Fruit fly (Drosophila melanogaster) whole organism, embryonic: ENCODE measurements around the gene Sec23.

ENCODE experiments used
- Ada2b ChIP-seq: fragments of 200-800 bp; sonication (Bioruptor generic); IDR thresholded peaks from 2 replicates; pipeline ENCODE4 v1.3.6; 2022; ENCODE audit warnings: missing biosample characterization, missing genetic modification characterization
- BEAF-32 ChIP-seq: fragments of 200-800 bp; sonication (Bioruptor generic); optimal IDR thresholded peaks from 3 replicates; lab custom pipeline; 2017; ENCODE audit warnings: missing biosample characterization, missing genetic modification characterization, mild to moderate bottlenecking, moderate library complexity, missing genetic modification reagents
- CG10147 ChIP-seq: fragments of 200-800 bp; sonication (Bioruptor generic); optimal IDR thresholded peaks from 2 replicates; lab custom pipeline; 2019; ENCODE audit warnings: missing biosample characterization, mild to moderate bottlenecking, missing genetic modification characterization, moderate library complexity
- CG10321 ChIP-seq: fragments of 200-800 bp; sonication (Bioruptor generic); IDR thresholded peaks from 2 replicates; pipeline ENCODE4 v1.3.6; 2022; ENCODE audit warnings: missing biosample characterization, missing genetic modification characterization
- CG11085 ChIP-seq: fragments of 200-800 bp; sonication (Bioruptor generic); IDR thresholded peaks from 2 replicates; pipeline ENCODE4 v1.3.6; 2022; ENCODE audit warnings: missing biosample characterization, missing genetic modification characterization
- CG11560 ChIP-seq: fragments of 200-800 bp; sonication (Bioruptor generic); IDR thresholded peaks from 3 replicates; pipeline ENCODE4 v1.3.6; 2022; ENCODE audit warnings: missing biosample characterization, missing genetic modification characterization
- CG13123 ChIP-seq: fragments of 200-800 bp; sonication (Bioruptor generic); optimal IDR thresholded peaks from 2 replicates; lab custom pipeline; 2016; ENCODE audit warnings: missing biosample characterization, missing genetic modification characterization
- CG13775 ChIP-seq: fragments of 200-800 bp; sonication (Bioruptor generic); optimal IDR thresholded peaks from 3 replicates; lab custom pipeline; 2017; ENCODE audit warnings: missing biosample characterization, mild to moderate bottlenecking, missing genetic modification characterization
- CG14860 ChIP-seq: fragments of 200-800 bp; sonication (Bioruptor generic); IDR thresholded peaks from 3 replicates; pipeline ENCODE4 v1.3.6; 2022; ENCODE audit warnings: missing biosample characterization, missing genetic modification characterization; ENCODE audit not compliant: partially characterized antibody
- CG17328 ChIP-seq: fragments of 200-800 bp; sonication (Bioruptor generic); IDR thresholded peaks from 2 replicates; pipeline ENCODE4 v1.3.6; 2022; ENCODE audit warnings: missing biosample characterization, missing genetic modification characterization
- CG17612 ChIP-seq: fragments of 200-800 bp; sonication (Bioruptor generic); IDR thresholded peaks from 2 replicates; pipeline ENCODE4 v1.3.6; 2022; ENCODE audit warnings: missing biosample characterization, missing genetic modification characterization
- CG2120 ChIP-seq: fragments of 200-800 bp; sonication (Bioruptor generic); optimal IDR thresholded peaks from 3 replicates; lab custom pipeline; 2016; ENCODE audit warnings: missing biosample characterization, missing genetic modification characterization
- CG3726 ChIP-seq: fragments of 200-800 bp; sonication (Bioruptor generic); IDR thresholded peaks from 3 replicates; pipeline ENCODE4, ENCODE4 v1.3.6; 2022; ENCODE audit warnings: missing biosample characterization, missing genetic modification characterization
- CG3838 ChIP-seq: fragments of 200-800 bp; sonication (Bioruptor generic); optimal IDR thresholded peaks from 3 replicates; lab custom pipeline; 2016; ENCODE audit warnings: missing biosample characterization, missing genetic modification characterization
- CG6689 ChIP-seq: fragments of 200-800 bp; sonication (Bioruptor generic); IDR thresholded peaks from 2 replicates; pipeline ENCODE4 v1.3.6; 2022; ENCODE audit warnings: missing biosample characterization, missing genetic modification characterization
- CG7556 ChIP-seq: fragments of 200-800 bp; sonication (Bioruptor generic); optimal IDR thresholded peaks from 2 replicates; lab custom pipeline; 2017; ENCODE audit warnings: missing biosample characterization, mild to moderate bottlenecking, missing genetic modification characterization
- CG9215 ChIP-seq: fragments of 200-800 bp; sonication (Bioruptor generic); IDR thresholded peaks from 2 replicates; pipeline ENCODE4 v1.3.6; 2022; ENCODE audit warnings: missing biosample characterization, missing genetic modification characterization
- CG9797 ChIP-seq: fragments of 200-800 bp; sonication (Bioruptor generic); optimal IDR thresholded peaks from 3 replicates; lab custom pipeline; 2018; ENCODE audit warnings: missing biosample characterization, mild to moderate bottlenecking, missing genetic modification characterization
- D ChIP-seq, 2 experiments: fragments of 200-800 bp in 1 of 2; fragments of >200 bp in 1 of 2; sonication (Bioruptor generic) in 1 of 2; optimal IDR thresholded peaks; 2 replicates in 1 of 2; 3 replicates in 1 of 2; lab custom pipeline; 2017; ENCODE audit warnings: mild to moderate bottlenecking in 1 of 2, missing biosample characterization in 1 of 2, missing genetic modification characterization in 1 of 2, missing genetic modification reagents in 1 of 2
- Drgx ChIP-seq: fragments of 200-800 bp; sonication (Bioruptor generic); IDR thresholded peaks from 2 replicates; pipeline ENCODE4 v1.3.6; 2022; ENCODE audit warnings: missing biosample characterization, missing genetic modification characterization
- Eip74EF ChIP-seq, 2 experiments: fragments of 200-800 bp in 1 of 2; fragments of >200 bp in 1 of 2; sonication (Bioruptor generic) in 1 of 2; optimal IDR thresholded peaks; 2 replicates each; lab custom pipeline; 2017 to 2019; ENCODE audit warnings: missing biosample characterization in 2 of 2, missing genetic modification characterization in 2 of 2, mild to moderate bottlenecking in 1 of 2, moderate library complexity in 1 of 2
- Elba2 ChIP-seq: fragments of 200-800 bp; sonication (Bioruptor generic); optimal IDR thresholded peaks from 3 replicates; lab custom pipeline; 2016; ENCODE audit warnings: missing biosample characterization, missing genetic modification characterization
- Ets65A ChIP-seq: fragments of 200-800 bp; sonication (Bioruptor generic); peaks from one replicate; lab custom pipeline; 2016; ENCODE audit warnings: missing biosample characterization, missing genetic modification characterization
- Fer2 ChIP-seq: fragments of 200-800 bp; sonication (Bioruptor generic); optimal IDR thresholded peaks from 2 replicates; lab custom pipeline; 2018; ENCODE audit warnings: missing biosample characterization, mild to moderate bottlenecking, missing genetic modification characterization, moderate library complexity
- GATAe ChIP-seq: fragments of 200-800 bp; sonication (Bioruptor generic); conservative IDR thresholded peaks from 2 replicates; pipeline ENCODE4 v1.3.6; 2022; ENCODE audit warnings: missing biosample characterization, missing genetic modification characterization
- Gug ChIP-seq: fragments of 200-800 bp; sonication (Bioruptor generic); IDR thresholded peaks from 4 replicates; pipeline ENCODE4 v1.3.6; 2022; ENCODE audit warnings: missing biosample characterization, missing genetic modification characterization
- HLH3B ChIP-seq: fragments of 200-800 bp; sonication (Bioruptor generic); IDR thresholded peaks from 2 replicates; pipeline ENCODE4 v1.3.6; 2022; ENCODE audit warnings: missing biosample characterization, missing genetic modification characterization
- HLH4C ChIP-seq: fragments of 200-800 bp; sonication (Bioruptor generic); IDR thresholded peaks from 3 replicates; pipeline ENCODE4 v1.3.6; 2022; ENCODE audit warnings: missing biosample characterization, missing genetic modification characterization; ENCODE audit not compliant: partially characterized antibody
- Myb ChIP-seq: fragments of 200-800 bp; sonication (Bioruptor generic); optimal IDR thresholded peaks from 2 replicates; lab custom pipeline; 2016; ENCODE audit warnings: missing biosample characterization, missing genetic modification characterization
- Xbp1 ChIP-seq: fragments of 200-800 bp; sonication (Bioruptor generic); optimal IDR thresholded peaks from 3 replicates; lab custom pipeline; 2016; ENCODE audit warnings: missing biosample characterization, mild to moderate bottlenecking, missing genetic modification characterization
- ase ChIP-seq: fragments of 200-800 bp; sonication (Bioruptor generic); IDR thresholded peaks from 3 replicates; pipeline ENCODE4 v1.3.6; 2022; ENCODE audit warnings: missing biosample characterization, missing genetic modification characterization
- croc ChIP-seq: fragments of 200-800 bp; sonication (Bioruptor generic); conservative IDR thresholded peaks from 3 replicates; pipeline ENCODE4 v1.3.6; 2022; ENCODE audit warnings: missing biosample characterization, missing genetic modification characterization
- crp ChIP-seq, 2 experiments: fragments of 200-800 bp; sonication (Bioruptor generic); optimal IDR thresholded peaks; 2 replicates in 1 of 2; 3 replicates in 1 of 2; lab custom pipeline; 2017; ENCODE audit warnings: missing biosample characterization in 2 of 2, missing genetic modification characterization in 2 of 2, mild to moderate bottlenecking in 1 of 2, moderate library complexity in 1 of 2
- disco-r ChIP-seq: fragments of 200-800 bp; sonication (Bioruptor generic); optimal IDR thresholded peaks from 2 replicates; lab custom pipeline; 2016; ENCODE audit warnings: missing biosample characterization, missing genetic modification characterization
- fd102C ChIP-seq: fragments of 200-800 bp; sonication (Bioruptor generic); optimal IDR thresholded peaks from 2 replicates; lab custom pipeline; 2018; ENCODE audit warnings: missing biosample characterization, mild to moderate bottlenecking, missing genetic modification characterization, moderate library complexity
- fru ChIP-seq: fragments of >200 bp; optimal IDR thresholded peaks from 2 replicates; lab custom pipeline; 2017
- fu2 ChIP-seq: fragments of 200-800 bp; sonication (Bioruptor generic); optimal IDR thresholded peaks from 2 replicates; lab custom pipeline; 2016; ENCODE audit warnings: missing biosample characterization, missing genetic modification characterization
- hb ChIP-seq: fragments of 200-800 bp; sonication (Bioruptor generic); IDR thresholded peaks from 3 replicates; pipeline ENCODE4 v1.3.6; 2022; ENCODE audit warnings: missing biosample characterization, missing genetic modification characterization; ENCODE audit not compliant: partially characterized antibody
- ken ChIP-seq: fragments of 200-800 bp; sonication (Bioruptor generic); IDR thresholded peaks from 3 replicates; pipeline ENCODE4 v1.3.6; 2022; ENCODE audit warnings: missing biosample characterization, missing genetic modification characterization
- knrl ChIP-seq: fragments of 200-800 bp; sonication (Bioruptor generic); IDR thresholded peaks from 3 replicates; pipeline ENCODE4 v1.3.6; 2022; ENCODE audit warnings: missing biosample characterization, missing genetic modification characterization; ENCODE audit not compliant: partially characterized antibody
- lilli ChIP-seq: fragments of 200-800 bp; sonication (Bioruptor generic); optimal IDR thresholded peaks from 3 replicates; lab custom pipeline; 2016; ENCODE audit warnings: missing biosample characterization, missing genetic modification characterization
- pan ChIP-seq, 4 experiments: fragments of >200 bp in 3 of 4; fragments of 200-800 bp in 1 of 4; sonication (Bioruptor generic) in 1 of 4; optimal IDR thresholded peaks in 3 of 4; IDR thresholded peaks in 1 of 4; 2 replicates each; pipeline versions ENCODE4 v1.3.6 to Lab custom; 2017 to 2022; ENCODE audit warnings: missing biosample characterization in 2 of 4, missing genetic modification characterization in 2 of 4, mixed read lengths in 1 of 4
- phol ChIP-seq: fragments of 200-800 bp; sonication (Bioruptor generic); optimal IDR thresholded peaks from 3 replicates; lab custom pipeline; 2018; ENCODE audit warnings: missing biosample characterization, mild to moderate bottlenecking, missing genetic modification characterization, moderate library complexity
- sd ChIP-seq: fragments of 200-800 bp; sonication (Bioruptor generic); optimal IDR thresholded peaks from 3 replicates; lab custom pipeline; 2018; ENCODE audit warnings: missing biosample characterization, mild to moderate bottlenecking, missing genetic modification characterization, moderate library complexity
- sisA ChIP-seq: fragments of 200-800 bp; sonication (Bioruptor generic); IDR thresholded peaks from 2 replicates; pipeline ENCODE4 v1.3.6; 2022; ENCODE audit warnings: missing biosample characterization, missing genetic modification characterization
- ssp ChIP-seq: fragments of 200-800 bp; sonication (Bioruptor generic); IDR thresholded peaks from 2 replicates; pipeline ENCODE4 v1.3.6; 2022; ENCODE audit warnings: missing biosample characterization, missing genetic modification characterization
- tgo ChIP-seq: fragments of 200-800 bp; sonication (Bioruptor generic); IDR thresholded peaks from 3 replicates; pipeline ENCODE4 v1.3.6; 2022; ENCODE audit warnings: missing biosample characterization, missing genetic modification characterization
- vnd ChIP-seq: fragments of 200-800 bp; sonication (Bioruptor generic); IDR thresholded peaks from 3 replicates; pipeline ENCODE4 v1.3.6; 2022; ENCODE audit warnings: missing biosample characterization, missing genetic modification characterization; ENCODE audit not compliant: partially characterized antibody

Gene Sec23

dm6 chr3R:5685269-5686048 is 36.6 kb downstream of the Sec23 start, which contains the start of the genes Rab23 and plx (continued):
- TF ChIP-seq CG7556 = peak; percentile 1
- 0 out of 3 replicates have a peak, but pooled peaks have one; percentile 16 for TF ChIP-seq hb
- TF ChIP-seq CG17328 (GFP tag; lab: Robert Waterston, UW) = 0 out of 2 replicates have a peak, but pooled peaks have one; percentile 5
- TF ChIP-seq D (optimal IDR thresholded peaks at IDR 0.05; lab: Kevin White, UChicago) = no peak
- TF ChIP-seq D (GFP tag; optimal IDR thresholded peaks at IDR 0.05; lab: Kevin White, UChicago) = no peak
- no peak for TF ChIP-seq CG6689 (GFP tag; lab: Robert Waterston, UW)
- 0 out of 3 replicates have a peak, but pooled peaks have one; percentile 24 for TF ChIP-seq ken (GFP tag; lab: Robert Waterston, UW)
- TF ChIP-seq knrl = no peak
- TF ChIP-seq CG13775 (GFP tag; lab: Kevin White, UChicago) = no peak
- no peak for TF ChIP-seq fru
- no peak for TF ChIP-seq CG17612 (GFP tag; lab: Robert Waterston, UW)
- no peak for TF ChIP-seq ase (GFP tag; lab: Robert Waterston, UW)
- TF ChIP-seq Ets65A (GFP tag; lab: Kevin White, UChicago) = peak; percentile 76
- no peak for TF ChIP-seq CG3726 (GFP tag; lab: Robert Waterston, UW)
- no peak for TF ChIP-seq CG10321 (GFP tag; lab: Robert Waterston, UW)
- no peak for TF ChIP-seq tgo
- peak; percentile 39 for TF ChIP-seq Elba2 (GFP tag; lab: Kevin White, UChicago)
- TF ChIP-seq sd (tag; lab: Kevin White, UChicago) = no peak
- TF ChIP-seq fd102C (GFP tag; lab: Kevin White, UChicago) = no peak
- no peak for TF ChIP-seq pan (optimal IDR thresholded peaks at IDR 0.05; lab: Kevin White, UChicago)
- no peak for TF ChIP-seq pan (GFP tag; optimal IDR thresholded peaks at IDR 0.05 in 1 of 2, IDR thresholded peaks at IDR 0.05 in 1 of 2)
- TF ChIP-seq BEAF-32 (GFP tag; lab: Kevin White, UChicago) = peak; percentile 55
- TF ChIP-seq vnd (GFP tag; lab: Robert Waterston, UW) = no peak
- peak; percentile 96 to 99 for TF ChIP-seq crp (GFP tag; optimal IDR thresholded peaks at IDR 0.05; lab: Kevin White, UChicago)
- TF ChIP-seq CG14860 = no peak
- TF ChIP-seq HLH4C (GFP tag; lab: Robert Waterston, UW) = no peak
- no peak for TF ChIP-seq CG3838 (GFP tag; lab: Kevin White, UChicago)
- peak; percentile 51 for TF ChIP-seq phol
- no peak for TF ChIP-seq CG13123
- peak; percentile 93 for TF ChIP-seq Myb (GFP tag; lab: Kevin White, UChicago)
- no peak for TF ChIP-seq GATAe
- TF ChIP-seq disco-r (GFP tag; lab: Kevin White, UChicago) = no peak
- TF ChIP-seq sisA (GFP tag; lab: Robert Waterston, UW) = no peak
- no peak for TF ChIP-seq Ada2b (GFP tag; lab: Robert Waterston, UW)
- TF ChIP-seq CG11560 (tag; lab: Robert Waterston, UW) = no peak
- TF ChIP-seq ssp (GFP tag; lab: Robert Waterston, UW) = peak; percentile 45; the same call in 1 of the 2 replicates
- TF ChIP-seq Drgx (GFP tag; lab: Robert Waterston, UW) = no peak
- peak; percentile 37 for TF ChIP-seq lilli (GFP tag; lab: Kevin White, UChicago)
- peak; percentile 84 for TF ChIP-seq CG9797 (GFP tag; lab: Kevin White, UChicago)
- no peak for TF ChIP-seq croc (GFP tag; lab: Robert Waterston, UW)
- TF ChIP-seq CG11085 (GFP tag; lab: Robert Waterston, UW) = 0 out of 2 replicates have a peak, but pooled peaks have one; percentile 21
- TF ChIP-seq CG2120 = peak; percentile 60
- TF ChIP-seq fu2 = no peak
- no peak for TF ChIP-seq HLH3B (GFP tag; lab: Robert Waterston, UW)
- TF ChIP-seq Xbp1 = peak; percentile 36
- no peak for TF ChIP-seq CG9215 (GFP tag; lab: Robert Waterston, UW)
- TF ChIP-seq Gug (GFP tag; lab: Robert Waterston, UW) = no peak
- TF ChIP-seq CG10147 (GFP tag; lab: Kevin White, UChicago) = no peak
- peak in 1 of 2 experiments; percentile 20 for TF ChIP-seq Eip74EF (GFP tag; optimal IDR thresholded peaks at IDR 0.05; lab: Kevin White, UChicago)
- no peak for TF ChIP-seq Fer2 (tag; lab: Kevin White, UChicago)
